Worm (Caenorhabditis elegans): Measurements from ENCODE around the gene F49C12.11.

F49C12.11 gene

ce11 chrIV:9322489-9322888 is 3.3 kb downstream of the F49C12.11 start:
- no peak for TF ChIP-seq ztf-23 (GFP tag; IDR thresholded peaks at IDR 0.05)
- no peak for TF ChIP-seq cog-1 (tag; optimal IDR thresholded peaks at IDR 0.05)
- no peak for TF ChIP-seq T22C8.4 (GFP tag; IDR thresholded peaks at IDR 0.05)
- no peak for TF ChIP-seq tab-1 (GFP tag; IDR thresholded peaks at IDR 0.05)
- TF ChIP-seq med-1 (GFP tag; optimal IDR thresholded peaks at IDR 0.05; ENCODE audit: insufficient read depth): no peak

ce11 chrIV:9323989-9324506 is 4.9 kb downstream of the F49C12.11 start, which contains the start of the genes nspg-11 and F49C12.15:
nspg-11 (minus strand) TSS chrIV:9324089.
F49C12.15 (plus strand) TSS chrIV:9324456.
- TF ChIP-seq ztf-29 (GFP tag; IDR thresholded peaks at IDR 0.05): no peak
- no peak for TF ChIP-seq ztf-23 (GFP tag; IDR thresholded peaks at IDR 0.05)
- TF ChIP-seq ref-1 (GFP tag; conservative IDR thresholded peaks at IDR 0.05): no peak
- no peak for TF ChIP-seq T22C8.4 (GFP tag; IDR thresholded peaks at IDR 0.05)
- TF ChIP-seq med-1 (GFP tag; optimal IDR thresholded peaks at IDR 0.05; ENCODE audit: insufficient read depth): no peak
- TF ChIP-seq klf-2 (GFP tag; conservative IDR thresholded peaks at IDR 0.05): no peak
- no peak for TF ChIP-seq flt-1 (GFP tag; IDR thresholded peaks at IDR 0.05)
- TF ChIP-seq cog-1 (tag; optimal IDR thresholded peaks at IDR 0.05): no peak
- TF ChIP-seq tab-1 (GFP tag; IDR thresholded peaks at IDR 0.05): no peak

- TF ChIP-seq ztf-29 (GFP tag; IDR thresholded peaks at IDR 0.05) (no peak), tab-1 (GFP tag; IDR thresholded peaks at IDR 0.05) (no peak), cog-1 (tag; optimal IDR thresholded peaks at IDR 0.05) (no peak), flt-1 (GFP tag; IDR thresholded peaks at IDR 0.05) (no peak), med-1 (GFP tag; optimal IDR thresholded peaks at IDR 0.05; ENCODE audit: insufficient read depth) (no peak), T22C8.4 (GFP tag; IDR thresholded peaks at IDR 0.05) (no peak), ref-1 (GFP tag; conservative IDR thresholded peaks at IDR 0.05) (no peak), klf-2 (GFP tag; conservative IDR thresholded peaks at IDR 0.05) (no peak), ztf-23 (GFP tag; IDR thresholded peaks at IDR 0.05) (no peak)
These were observed 8.5 kb downstream of the F49C12.11 start, which contains the start of gene clec-183 for ce11 chrIV:9327706-9328105. clec-183 (plus strand) TSS chrIV:9328006.

ce11 chrIV:9330755-9331154 is 11.6 kb downstream of the F49C12.11 start, which contains the start of gene nspg-7.1:
nspg-7.1 (minus strand) TSS chrIV:9330855.
- TF ChIP-seq cog-1 (tag; optimal IDR thresholded peaks at IDR 0.05) (no peak), T22C8.4 (GFP tag; IDR thresholded peaks at IDR 0.05) (no peak), tab-1 (GFP tag; IDR thresholded peaks at IDR 0.05) (no peak), ref-1 (GFP tag; conservative IDR thresholded peaks at IDR 0.05) (no peak), ztf-29 (GFP tag; IDR thresholded peaks at IDR 0.05) (no peak), ztf-23 (GFP tag; IDR thresholded peaks at IDR 0.05) (no peak), med-1 (GFP tag; optimal IDR thresholded peaks at IDR 0.05; ENCODE audit: insufficient read depth) (no peak), klf-2 (GFP tag; conservative IDR thresholded peaks at IDR 0.05) (no peak), flt-1 (GFP tag; IDR thresholded peaks at IDR 0.05) (no peak)

ce11 chrIV:9333007-9333406 is 13.8 kb downstream of the F49C12.11 start:
- no peak for TF ChIP-seq tab-1 (GFP tag; IDR thresholded peaks at IDR 0.05)
- TF ChIP-seq klf-2 (GFP tag; conservative IDR thresholded peaks at IDR 0.05): no peak
- TF ChIP-seq ref-1 (GFP tag; conservative IDR thresholded peaks at IDR 0.05): no peak
- TF ChIP-seq T22C8.4 (GFP tag; IDR thresholded peaks at IDR 0.05): no peak
- no peak for TF ChIP-seq flt-1 (GFP tag; IDR thresholded peaks at IDR 0.05)
- no peak for TF ChIP-seq cog-1 (tag; optimal IDR thresholded peaks at IDR 0.05)
- TF ChIP-seq med-1 (GFP tag; optimal IDR thresholded peaks at IDR 0.05; ENCODE audit: insufficient read depth): no peak

ce11 chrIV:9335552-9336251 is 16.5 kb downstream of the F49C12.11 start, which contains the start of the genes coa-4 and T20D3.14:
coa-4 (minus strand) TSS chrIV:9335602.
T20D3.14 (minus strand) TSS chrIV:9335909.
- TF ChIP-seq T22C8.4 (GFP tag; IDR thresholded peaks at IDR 0.05) (no peak), ztf-23 (GFP tag; IDR thresholded peaks at IDR 0.05) (no peak), ztf-29 (GFP tag; IDR thresholded peaks at IDR 0.05) (no peak), ref-1 (GFP tag; conservative IDR thresholded peaks at IDR 0.05) (no peak)

ce11 chrIV:9336538-9337090 is 17.4 kb downstream of the F49C12.11 start, which contains the start of gene T20D3.5:
T20D3.5 (plus strand) TSS chrIV:9337040.
- TF ChIP-seq ztf-29 (GFP tag; IDR thresholded peaks at IDR 0.05) (no peak), ztf-23 (GFP tag; IDR thresholded peaks at IDR 0.05) (no peak), ref-1 (GFP tag; conservative IDR thresholded peaks at IDR 0.05) (no peak), tab-1 (GFP tag; IDR thresholded peaks at IDR 0.05) (no peak), cog-1 (tag; optimal IDR thresholded peaks at IDR 0.05) (no peak), flt-1 (GFP tag; IDR thresholded peaks at IDR 0.05) (no peak), med-1 (GFP tag; optimal IDR thresholded peaks at IDR 0.05; ENCODE audit: insufficient read depth) (no peak)

- TF ChIP-seq ref-1 (GFP tag; conservative IDR thresholded peaks at IDR 0.05) (no peak), klf-2 (GFP tag; conservative IDR thresholded peaks at IDR 0.05) (no peak), ztf-23 (GFP tag; IDR thresholded peaks at IDR 0.05) (no peak), cog-1 (tag; optimal IDR thresholded peaks at IDR 0.05) (no peak), flt-1 (GFP tag; IDR thresholded peaks at IDR 0.05) (no peak), T22C8.4 (GFP tag; IDR thresholded peaks at IDR 0.05) (no peak), med-1 (GFP tag; optimal IDR thresholded peaks at IDR 0.05; ENCODE audit: insufficient read depth) (no peak), tab-1 (GFP tag; IDR thresholded peaks at IDR 0.05) (no peak), ztf-29 (GFP tag; IDR thresholded peaks at IDR 0.05) (no peak)
These were observed 20.0 kb downstream of the F49C12.11 start, which contains the start of gene T20D3.6 for ce11 chrIV:9339205-9339604. T20D3.6 (minus strand) TSS chrIV:9339305.

- TF ChIP-seq ztf-29 (GFP tag; IDR thresholded peaks at IDR 0.05) (no peak), ztf-23 (GFP tag; IDR thresholded peaks at IDR 0.05) (no peak), ref-1 (GFP tag; conservative IDR thresholded peaks at IDR 0.05) (no peak)
These were observed 22.4 kb downstream of the F49C12.11 start, which contains the start of gene vps-26 for ce11 chrIV:9341591-9341990. vps-26 (minus strand) TSS chrIV:9341790.
